Worm (Caenorhabditis elegans) whole organism, early embryonic: ENCODE measurements around the gene eif-2A.

Experiments used
- B0310.2 ChIP-seq: sonication (generic microtip); optimal IDR thresholded peaks from 2 replicates; lab custom pipeline; 2016; ENCODE audit warnings: mild to moderate bottlenecking, missing genetic modification characterization, missing compliant biosample characterization
- F13C5.2 ChIP-seq: sonication (generic microtip); optimal IDR thresholded peaks from 2 replicates; lab custom pipeline; 2017; ENCODE audit warnings: mild to moderate bottlenecking, missing genetic modification characterization, inconsistent platforms, missing compliant biosample characterization
- aly-1 ChIP-seq: sonication (generic microtip); optimal IDR thresholded peaks from 2 replicates; lab custom pipeline; 2016; ENCODE audit warnings: missing genetic modification characterization, missing compliant biosample characterization
- ama-1 ChIP-seq: fragments of 150-350 bp; optimal IDR thresholded peaks from 2 replicates; lab custom pipeline; 2014
- ceh-13 ChIP-seq: fragments of 200-800 bp; sonication (Bioruptor generic); optimal IDR thresholded peaks from 2 replicates; lab custom pipeline; 2018; ENCODE audit warnings: mild to moderate bottlenecking, missing genetic modification characterization, missing compliant biosample characterization
- ceh-36 ChIP-seq: sonication (generic microtip); optimal IDR thresholded peaks from 2 replicates; lab custom pipeline; 2016; ENCODE audit warnings: missing genetic modification characterization, inconsistent platforms, missing compliant biosample characterization
- ets-7 ChIP-seq: sonication (generic microtip); optimal IDR thresholded peaks from 2 replicates; lab custom pipeline; 2016; ENCODE audit warnings: missing genotype, missing genetic modification characterization, missing compliant biosample characterization
- flt-1 ChIP-seq: fragments of 200-800 bp; sonication (Bioruptor generic); IDR thresholded peaks from 2 replicates; pipeline ENCODE4 v1.3.6; 2022; ENCODE audit warnings: missing genetic modification characterization, missing compliant biosample characterization
- hmbx-1 ChIP-seq: sonication (generic microtip); optimal IDR thresholded peaks from 2 replicates; lab custom pipeline; 2016; ENCODE audit warnings: mild to moderate bottlenecking, missing genetic modification characterization, missing compliant biosample characterization
- hmg-4 ChIP-seq: fragments of 200-800 bp; sonication (Bioruptor generic); optimal IDR thresholded peaks from 2 replicates; lab custom pipeline; 2018; ENCODE audit warnings: mild to moderate bottlenecking, missing genetic modification characterization, missing compliant biosample characterization
- hnd-1 ChIP-seq: sonication (generic microtip); optimal IDR thresholded peaks from 2 replicates; lab custom pipeline; 2016; ENCODE audit warnings: missing genetic modification characterization, missing compliant biosample characterization
- pes-1 ChIP-seq: fragments of 200-800 bp; sonication (Bioruptor generic); IDR thresholded peaks from 2 replicates; pipeline ENCODE4 v1.3.6; 2022; ENCODE audit warnings: missing genetic modification reagents, missing genetic modification characterization, missing compliant biosample characterization
- scrt-1 ChIP-seq: fragments of 200-800 bp; sonication (Bioruptor generic); IDR thresholded peaks from 2 replicates; pipeline ENCODE4 v1.3.6; 2022; ENCODE audit warnings: missing genetic modification characterization, missing compliant biosample characterization
- sea-1 ChIP-seq: fragments of 200-800 bp; sonication (Bioruptor generic); conservative IDR thresholded peaks from 2 replicates; pipeline ENCODE4 v1.3.6; 2022; ENCODE audit warnings: missing genetic modification characterization, missing compliant biosample characterization
- tbx-11 ChIP-seq: fragments of 200-800 bp; sonication (Bioruptor generic); IDR thresholded peaks from 2 replicates; pipeline ENCODE4 v1.3.6; 2022; ENCODE audit warnings: missing genetic modification characterization, missing compliant biosample characterization
- tbx-37 ChIP-seq: fragments of 200-800 bp; sonication (Bioruptor generic); conservative IDR thresholded peaks from 2 replicates; pipeline ENCODE4 v1.3.6; 2022; ENCODE audit warnings: missing genetic modification reagents, missing genetic modification characterization, missing compliant biosample characterization
- tra-4 ChIP-seq: sonication (generic microtip); optimal IDR thresholded peaks from 2 replicates; lab custom pipeline; 2017; ENCODE audit warnings: missing genetic modification characterization, missing compliant biosample characterization

eif-2A gene

ce11 chrII:10390854-10391253, 25.7 kb upstream of the eif-2A start, which contains the start of the genes T09F3.2 and T09F3.7:
Gene T09F3.2 (plus strand): TSS chrII:10391154.
Gene T09F3.7 (plus strand): TSS chrII:10391168.
- TF ChIP-seq scrt-1 (GFP tag; lab: Robert Waterston, UW): no peak

DNA sequence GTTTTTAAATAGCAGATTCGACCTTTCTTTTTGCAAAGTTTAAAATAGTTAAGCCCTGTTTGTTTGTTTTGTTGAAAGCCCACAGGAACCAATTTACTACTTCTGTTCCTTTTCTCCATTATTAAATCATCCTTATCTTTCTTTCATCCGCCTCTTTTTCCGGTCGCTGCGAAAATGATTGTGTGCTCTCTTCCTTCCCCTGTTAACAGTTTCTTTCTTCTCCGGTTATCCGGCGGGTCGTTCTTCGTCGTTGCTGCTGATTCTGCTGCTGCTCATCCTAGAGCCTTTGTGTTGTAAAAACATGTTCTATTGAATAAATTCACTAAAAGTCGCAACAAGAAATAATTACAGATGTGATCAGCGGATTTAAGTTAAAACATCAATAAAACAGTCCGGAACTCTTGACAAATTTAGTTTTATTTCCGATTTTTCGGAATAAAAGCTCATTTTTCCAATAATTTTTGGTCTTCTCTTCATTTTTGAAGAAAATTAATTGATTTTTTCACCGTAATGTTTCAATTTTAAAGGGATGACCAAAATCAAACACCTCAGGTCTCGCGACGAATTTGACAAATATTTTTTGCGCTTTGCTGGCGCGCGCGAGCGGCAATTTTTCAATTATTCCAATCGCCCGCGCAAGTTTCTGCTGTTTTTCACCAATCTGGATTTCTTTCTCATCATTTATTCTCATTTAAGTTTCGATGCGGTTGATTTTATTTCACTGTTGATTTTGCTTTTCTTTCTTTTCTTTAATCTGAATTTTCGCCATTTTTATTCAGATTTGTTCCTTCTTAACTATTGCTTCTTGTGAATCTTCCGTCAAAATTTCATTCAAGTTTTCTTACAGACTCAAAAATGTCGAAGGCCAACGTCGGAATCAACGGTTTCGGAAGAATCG, 23.1 kb upstream of the eif-2A start, which contains the start of gene gpd-1:
TSS of gene gpd-1 (plus strand) at position 848 of the 898 bp plus-strand sequence.
- TF ChIP-seq ceh-36 (tag; lab: Kevin White, UChicago) (no peak), sea-1 (no peak), flt-1 (GFP tag; lab: Robert Waterston, UW) (no peak), ets-7 (no peak), hnd-1 (tag; lab: Kevin White, UChicago) (no peak), scrt-1 (GFP tag; lab: Robert Waterston, UW) (no peak), tbx-11 (no peak), F13C5.2 (tag; lab: Kevin White, UChicago) (no peak)

DNA sequence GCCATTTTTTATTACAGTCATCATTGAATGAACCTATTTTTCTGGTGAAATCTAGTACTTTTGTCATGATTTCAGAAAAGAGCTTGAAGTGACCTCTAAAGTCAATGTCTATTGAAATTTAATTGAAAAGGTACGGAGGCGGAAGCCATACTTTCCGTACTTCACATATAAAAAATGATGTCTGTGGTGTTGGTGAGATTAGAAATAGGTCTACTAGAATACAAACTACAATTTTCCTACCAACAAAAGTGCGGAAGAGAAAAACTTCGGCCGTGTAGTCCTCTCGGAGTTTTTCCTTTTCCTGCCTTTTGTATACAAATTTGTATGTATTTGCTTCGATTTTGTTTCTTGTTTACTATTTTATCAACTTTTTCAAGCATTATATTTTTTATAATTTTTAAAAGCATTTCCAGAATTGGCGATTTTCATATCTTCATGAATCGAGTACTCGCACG, 21.3 kb upstream of the eif-2A start, which contains the start of gene T09F3.4:
TSS of gene T09F3.4 (plus strand) at position 405 of the 455 bp plus-strand sequence.
- TF ChIP-seq ama-1 (no peak), tra-4 (tag; lab: Kevin White, UChicago) (no peak), hmg-4 (GFP tag; lab: Kevin White, UChicago) (no peak), B0310.2 (no peak), F13C5.2 (tag; lab: Kevin White, UChicago) (no peak), hmbx-1 (tag; lab: Kevin White, UChicago) (no peak), pes-1 (GFP tag; lab: Robert Waterston, UW) (no peak), tbx-37 (peak; percentile 37; the same call in 1 of the 2 replicates)

ce11 chrII:10396578-10396977, 20.0 kb upstream of the eif-2A start, which contains the start of gene T09F3.5:
Gene T09F3.5 (plus strand): TSS chrII:10396878.
- TF ChIP-seq hnd-1 (tag; lab: Kevin White, UChicago) (no peak), hmbx-1 (tag; lab: Kevin White, UChicago) (no peak), aly-1 (tag; lab: Kevin White, UChicago) (no peak), hmg-4 (GFP tag; lab: Kevin White, UChicago) (no peak), ceh-13 (GFP tag; lab: Kevin White, UChicago) (no peak), ceh-36 (tag; lab: Kevin White, UChicago) (no peak), pes-1 (GFP tag; lab: Robert Waterston, UW) (no peak), ets-7 (no peak), tbx-37 (no peak), tra-4 (tag; lab: Kevin White, UChicago) (no peak), ama-1 (no peak), F13C5.2 (tag; lab: Kevin White, UChicago) (no peak), scrt-1 (GFP tag; lab: Robert Waterston, UW) (no peak), flt-1 (GFP tag; lab: Robert Waterston, UW) (no peak)

- TF ChIP-seq ceh-36 (tag; lab: Kevin White, UChicago): no peak
Measured at ce11 chrII:10402991-10403390, 13.6 kb upstream of the eif-2A start.

DNA sequence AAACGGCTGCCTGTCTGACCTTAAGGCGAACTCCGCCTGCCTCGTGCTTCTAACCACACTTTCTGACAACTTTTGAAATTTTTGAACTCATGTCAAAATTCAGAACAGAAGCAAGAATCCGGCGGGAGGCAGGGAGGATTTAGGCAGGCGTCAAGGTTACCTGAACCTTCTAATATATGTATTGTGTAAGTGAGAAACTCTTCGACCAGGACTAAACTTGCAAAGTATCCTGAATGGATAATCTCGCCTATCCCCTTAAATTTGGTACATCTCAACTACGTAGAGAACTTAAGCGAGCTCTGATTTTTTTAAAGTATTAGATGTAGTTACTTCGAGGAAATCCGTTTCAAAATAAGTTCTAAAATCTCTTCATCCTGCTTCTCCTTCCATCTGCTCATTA, 5.6 kb upstream of the eif-2A start, which contains the start of gene E04D5.5:
TSS of gene E04D5.5 (plus strand) at position 301 of the 400 bp plus-strand sequence.
- no peak for TF ChIP-seq ceh-36 (tag; lab: Kevin White, UChicago)
- no peak for TF ChIP-seq ets-7
- TF ChIP-seq tbx-37: no peak
- TF ChIP-seq ceh-13 (GFP tag; lab: Kevin White, UChicago): no peak
- TF ChIP-seq tbx-11: no peak
- no peak for TF ChIP-seq B0310.2
- TF ChIP-seq ama-1: no peak
- TF ChIP-seq F13C5.2 (tag; lab: Kevin White, UChicago): no peak
- TF ChIP-seq flt-1 (GFP tag; lab: Robert Waterston, UW): no peak

ce11 chrII:10421941-10422340, 5.3 kb downstream of the eif-2A start, which contains the start of gene frpr-21:
Gene frpr-21 (minus strand): TSS chrII:10422041.
- no peak for TF ChIP-seq B0310.2
- TF ChIP-seq aly-1 (tag; lab: Kevin White, UChicago): no peak
- no peak for TF ChIP-seq hmbx-1 (tag; lab: Kevin White, UChicago)
- TF ChIP-seq tbx-37: no peak
- TF ChIP-seq tbx-11: no peak
- no peak for TF ChIP-seq ceh-13 (GFP tag; lab: Kevin White, UChicago)
- no peak for TF ChIP-seq scrt-1 (GFP tag; lab: Robert Waterston, UW)
- no peak for TF ChIP-seq pes-1 (GFP tag; lab: Robert Waterston, UW)
- TF ChIP-seq ama-1: no peak
- TF ChIP-seq hnd-1 (tag; lab: Kevin White, UChicago): no peak
- TF ChIP-seq ceh-36 (tag; lab: Kevin White, UChicago): no peak
- no peak for TF ChIP-seq tra-4 (tag; lab: Kevin White, UChicago)
- no peak for TF ChIP-seq hmg-4 (GFP tag; lab: Kevin White, UChicago)
- no peak for TF ChIP-seq F13C5.2 (tag; lab: Kevin White, UChicago)

DNA sequence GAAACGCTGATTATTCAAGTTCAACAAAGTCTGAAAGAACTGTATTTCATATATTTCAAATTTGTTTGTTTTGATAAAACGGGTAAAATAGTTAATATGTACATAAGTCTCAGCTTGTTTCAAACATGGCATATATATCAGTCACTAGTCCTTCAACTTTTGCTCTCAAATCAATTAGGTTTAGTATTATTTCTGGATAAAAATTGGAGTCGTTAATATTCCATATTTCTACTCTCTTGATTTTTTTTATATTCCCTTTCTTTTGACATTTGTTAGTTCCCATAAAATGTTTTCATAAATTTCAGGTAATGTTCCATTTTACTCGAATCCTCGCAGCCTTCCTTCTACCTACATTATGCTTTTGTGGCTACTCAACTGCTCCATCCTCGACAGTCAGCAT, 19.2 kb downstream of the eif-2A start, which contains the start of gene cut-4:
TSS of gene cut-4 (plus strand) at position 301 of the 400 bp plus-strand sequence.
- TF ChIP-seq tra-4 (tag; lab: Kevin White, UChicago) (no peak), pes-1 (GFP tag; lab: Robert Waterston, UW) (no peak), scrt-1 (GFP tag; lab: Robert Waterston, UW) (no peak), hmbx-1 (tag; lab: Kevin White, UChicago) (no peak), ceh-13 (GFP tag; lab: Kevin White, UChicago) (no peak), ama-1 (no peak), hnd-1 (tag; lab: Kevin White, UChicago) (no peak), B0310.2 (no peak)
